Worm (Caenorhabditis elegans) whole organism, L2 larva: ENCODE results near the gene C25F9.15.

Experiments used
- F13H6.1 ChIP-seq: sonication (generic microtip); optimal IDR thresholded peaks from 2 replicates; lab custom pipeline; 2016; ENCODE audit warnings: missing genetic modification characterization, missing compliant biosample characterization
- R02D3.7 ChIP-seq: fragments of 150-350 bp; optimal IDR thresholded peaks from 2 replicates; lab custom pipeline; 2014; ENCODE audit warnings: missing biosample characterization, missing genetic modification characterization
- Y55F3AM.14 ChIP-seq: fragments of 200-800 bp; sonication (Bioruptor generic); optimal IDR thresholded peaks from 2 replicates; lab custom pipeline; 2018; ENCODE audit warnings: mild to moderate bottlenecking, missing genetic modification characterization, missing compliant biosample characterization
- alr-1 ChIP-seq: fragments of 150-350 bp; optimal IDR thresholded peaks from 2 replicates; lab custom pipeline; 2014; ENCODE audit warnings: missing biosample characterization, missing genetic modification characterization
- blmp-1 ChIP-seq: sonication (generic microtip); optimal IDR thresholded peaks from 2 replicates; lab custom pipeline; 2017; ENCODE audit warnings: missing genetic modification characterization, mild to moderate bottlenecking, missing compliant biosample characterization, antibody characterized with exemption, moderate library complexity; ENCODE audit not compliant: insufficient read depth
- ceh-16 ChIP-seq: fragments of 150-350 bp; optimal IDR thresholded peaks from 2 replicates; lab custom pipeline; 2014; ENCODE audit warnings: missing biosample characterization, missing genetic modification characterization
- crh-2 ChIP-seq: sonication (generic microtip); optimal IDR thresholded peaks from 2 replicates; lab custom pipeline; 2017; ENCODE audit warnings: missing biosample characterization, missing genetic modification characterization
- egl-27 ChIP-seq: sonication (generic microtip); optimal IDR thresholded peaks from 3 replicates; lab custom pipeline; 2017; ENCODE audit warnings: missing biosample characterization, missing genetic modification reagents, missing genetic modification characterization
- elt-3 ChIP-seq: sonication (generic microtip); optimal IDR thresholded peaks from 2 replicates; lab custom pipeline; 2017; ENCODE audit warnings: missing biosample characterization, missing genetic modification characterization
- fos-1 ChIP-seq: fragments of 150-350 bp; optimal IDR thresholded peaks from 2 replicates; lab custom pipeline; 2014; ENCODE audit warnings: missing biosample characterization, missing genetic modification characterization
- gmeb-1 ChIP-seq: fragments of 150-350 bp; optimal IDR thresholded peaks from 2 replicates; lab custom pipeline; 2014; ENCODE audit warnings: missing biosample characterization, missing genetic modification characterization
- mab-5 ChIP-seq: fragments of 150-350 bp; optimal IDR thresholded peaks from 2 replicates; lab custom pipeline; 2014; ENCODE audit warnings: missing biosample characterization, missing genetic modification characterization
- mdl-1 ChIP-seq, 2 experiments: fragments of 150-350 bp in 1 of 2; sonication (generic microtip) in 1 of 2; optimal IDR thresholded peaks; 2 replicates each; lab custom pipeline; 2017; ENCODE audit warnings: missing biosample characterization in 2 of 2, missing genetic modification characterization in 2 of 2
- nhr-10 ChIP-seq: sonication (generic microtip); optimal IDR thresholded peaks from 2 replicates; lab custom pipeline; 2017; ENCODE audit warnings: missing biosample characterization, missing genetic modification characterization
- nhr-12 ChIP-seq: fragments of 150-350 bp; optimal IDR thresholded peaks from 2 replicates; lab custom pipeline; 2014; ENCODE audit warnings: missing biosample characterization, missing genetic modification characterization
- nhr-129 ChIP-seq: fragments of 150-350 bp; optimal IDR thresholded peaks from 2 replicates; lab custom pipeline; 2014; ENCODE audit warnings: missing biosample characterization, missing genetic modification characterization
- nhr-237 ChIP-seq: fragments of 150-350 bp; optimal IDR thresholded peaks from 2 replicates; lab custom pipeline; 2014; ENCODE audit warnings: missing biosample characterization, missing genetic modification characterization
- nhr-25 ChIP-seq: fragments of 150-350 bp; sonication (generic microtip); optimal IDR thresholded peaks from 3 replicates; lab custom pipeline; 2014; ENCODE audit warnings: missing biosample characterization, missing genetic modification characterization
- sem-4 ChIP-seq: fragments of 150-350 bp; optimal IDR thresholded peaks from 2 replicates; lab custom pipeline; 2014; ENCODE audit warnings: missing biosample characterization, missing genetic modification reagents, missing genetic modification characterization
- skn-1 ChIP-seq: sonication (generic microtip); optimal IDR thresholded peaks from 2 replicates; lab custom pipeline; 2017; ENCODE audit warnings: missing biosample characterization, missing genetic modification characterization
- sma-3 ChIP-seq: sonication (generic microtip); optimal IDR thresholded peaks from 2 replicates; lab custom pipeline; 2016; ENCODE audit warnings: missing genetic modification reagents, missing genetic modification characterization, missing compliant biosample characterization
- sma-9 ChIP-seq, 2 experiments: fragments of 150-350 bp in 1 of 2; sonication (generic microtip) in 1 of 2; optimal IDR thresholded peaks; 2 replicates each; lab custom pipeline; 2014 to 2016; ENCODE audit warnings: missing genetic modification characterization in 2 of 2, mild to moderate bottlenecking in 1 of 2, missing biosample characterization in 1 of 2, missing compliant biosample characterization in 1 of 2, missing genetic modification reagents in 1 of 2, moderate library complexity in 1 of 2
- unc-62 ChIP-seq: fragments of 150-350 bp; optimal IDR thresholded peaks from 2 replicates; lab custom pipeline; 2014; ENCODE audit warnings: missing biosample characterization, missing genetic modification reagents, missing genetic modification characterization
- ztf-1 ChIP-seq: fragments of 200-800 bp; sonication (Bioruptor generic); conservative IDR thresholded peaks from 2 replicates; pipeline ENCODE4 v1.3.6; 2022; ENCODE audit warnings: missing genetic modification characterization, missing compliant biosample characterization
- ztf-4 ChIP-seq: fragments of 150-350 bp; optimal IDR thresholded peaks from 2 replicates; lab custom pipeline; 2014; ENCODE audit warnings: missing biosample characterization, missing genetic modification characterization

The C25F9.15 gene

ce11 chrV:19430351-19430913 is 12.5 kb downstream of the C25F9.15 start:
- no peak for TF ChIP-seq sem-4 (tag; lab: Kevin White, UChicago)
- peak; percentile 5 for TF ChIP-seq Y55F3AM.14
- no peak for TF ChIP-seq skn-1 (tag; lab: Kevin White, UChicago)
- no peak for TF ChIP-seq F13H6.1 (tag; lab: Kevin White, UChicago)
- TF ChIP-seq, all 48 proteins: peak for 1

- TF ChIP-seq ztf-1: no peak
- no peak for TF ChIP-seq alr-1
- TF ChIP-seq sma-3 (GFP tag; lab: Kevin White, UChicago): no peak
These were observed 13.1 kb downstream of the C25F9.15 start, which contains the start of gene srw-85 for ce11 chrV:19431036-19431435. Gene srw-85, minus strand, starts transcription at chrV:19431136.

ce11 chrV:19432030-19432429 is 14.1 kb downstream of the C25F9.15 start:
- TF ChIP-seq nhr-129 (tag; lab: Kevin White, UChicago) (peak; percentile 25), Y55F3AM.14 (no peak), fos-1 (no peak)

ce11 chrV:19432972-19433371 is 15.0 kb downstream of the C25F9.15 start, which contains the start of gene C25F9.11:
Gene C25F9.11, minus strand, starts transcription at chrV:19433072.
- no peak for TF ChIP-seq nhr-237 (tag; lab: Kevin White, UChicago)
- TF ChIP-seq nhr-129 (tag; lab: Kevin White, UChicago): no peak
- TF ChIP-seq R02D3.7: no peak
- no peak for TF ChIP-seq nhr-25
- TF ChIP-seq gmeb-1 (tag; lab: Kevin White, UChicago): no peak
- TF ChIP-seq crh-2 (tag; lab: Kevin White, UChicago): no peak
- TF ChIP-seq nhr-10 (tag; lab: Kevin White, UChicago): no peak
- TF ChIP-seq fos-1: no peak
- no peak for TF ChIP-seq unc-62 (GFP tag; lab: Kevin White, UChicago)
- TF ChIP-seq blmp-1: no peak
- no peak for TF ChIP-seq elt-3
- no peak for TF ChIP-seq ceh-16 (tag; lab: Kevin White, UChicago)

ce11 chrV:19433806-19434437 is 16.0 kb downstream of the C25F9.15 start, which contains the start of gene C25F9.16:
Gene C25F9.16, plus strand, starts transcription at chrV:19434387.
- TF ChIP-seq fos-1 (peak; percentile 10), ztf-4 (tag; lab: Kevin White, UChicago) (no peak), R02D3.7 (no peak), ztf-1 (no peak)

ce11 chrV:19436307-19436706 is 18.4 kb downstream of the C25F9.15 start, which contains the start of gene C25F9.14:
Gene C25F9.14, plus strand, starts transcription at chrV:19436484.
- TF ChIP-seq fos-1 (peak; percentile 49), mdl-1 (tag; optimal IDR thresholded peaks at IDR 0.05; lab: Kevin White, UChicago) (no peak), blmp-1 (no peak), nhr-12 (tag; lab: Kevin White, UChicago) (no peak)

ce11 chrV:19443599-19443998 is 25.7 kb downstream of the C25F9.15 start:
- TF ChIP-seq nhr-10 (tag; lab: Kevin White, UChicago): no peak
- TF ChIP-seq F13H6.1 (tag; lab: Kevin White, UChicago): no peak
- no peak for TF ChIP-seq mab-5 (tag; lab: Kevin White, UChicago)
- no peak for TF ChIP-seq sma-9 (GFP tag; optimal IDR thresholded peaks at IDR 0.05; lab: Kevin White, UChicago)
- TF ChIP-seq sma-9 (tag; optimal IDR thresholded peaks at IDR 0.05; lab: Kevin White, UChicago): no peak

ce11 chrV:19445442-19445841 is 27.5 kb downstream of the C25F9.15 start, which contains the start of gene M04C3.1:
Gene M04C3.1, minus strand, starts transcription at chrV:19445605.
- TF ChIP-seq fos-1 (peak; percentile 52), egl-27 (tag; lab: Kevin White, UChicago) (no peak), sma-9 (GFP tag; optimal IDR thresholded peaks at IDR 0.05; lab: Kevin White, UChicago) (peak; percentile 34), sma-9 (tag; optimal IDR thresholded peaks at IDR 0.05; lab: Kevin White, UChicago) (no peak)
- TF ChIP-seq, all 48 proteins: peak for 2
